Worm (Caenorhabditis elegans) whole organism, midembryonic: ENCODE measurements around the gene col-93.

Experiments
- T22C8.4 ChIP-seq: fragments of 200-800 bp; sonication (Bioruptor generic); IDR thresholded peaks from 2 replicates; pipeline ENCODE4 v1.3.6; 2022; ENCODE audit warnings: missing genetic modification characterization, missing compliant biosample characterization
- cog-1 ChIP-seq: sonication (generic microtip); optimal IDR thresholded peaks from 2 replicates; lab custom pipeline; 2016; ENCODE audit warnings: missing genetic modification characterization, missing compliant biosample characterization
- flt-1 ChIP-seq: fragments of 200-800 bp; sonication (Bioruptor generic); IDR thresholded peaks from 2 replicates; pipeline ENCODE4 v1.3.6; 2022; ENCODE audit warnings: missing genetic modification characterization, missing compliant biosample characterization
- klf-2 ChIP-seq: fragments of 200-800 bp; sonication (Bioruptor generic); conservative IDR thresholded peaks from 2 replicates; pipeline ENCODE4 v1.3.6; 2022; ENCODE audit warnings: missing genetic modification reagents, missing genetic modification characterization, missing compliant biosample characterization
- med-1 ChIP-seq: sonication (generic microtip); optimal IDR thresholded peaks from 2 replicates; lab custom pipeline; 2017; ENCODE audit warnings: missing genetic modification characterization, mild to moderate bottlenecking, missing compliant biosample characterization, antibody characterized with exemption, missing genetic modification reagents; ENCODE audit not compliant: insufficient read depth
- ref-1 ChIP-seq: fragments of 200-800 bp; sonication (Bioruptor generic); conservative IDR thresholded peaks from 2 replicates; pipeline ENCODE4 v1.3.6; 2022; ENCODE audit warnings: missing genetic modification reagents, missing genetic modification characterization, missing compliant biosample characterization
- tab-1 ChIP-seq: fragments of 200-800 bp; sonication (Bioruptor generic); IDR thresholded peaks from 2 replicates; pipeline ENCODE4 v1.3.6; 2022; ENCODE audit warnings: missing genetic modification characterization, missing compliant biosample characterization
- ztf-23 ChIP-seq: fragments of 200-800 bp; sonication (Bioruptor generic); IDR thresholded peaks from 2 replicates; pipeline ENCODE4 v1.3.6; 2022; ENCODE audit warnings: missing genetic modification reagents, missing genetic modification characterization, missing compliant biosample characterization
- ztf-29 ChIP-seq: fragments of 200-800 bp; sonication (Bioruptor generic); IDR thresholded peaks from 2 replicates; pipeline ENCODE4 v1.3.6; 2022; ENCODE audit warnings: missing genetic modification reagents, missing genetic modification characterization, missing compliant biosample characterization

col-93 gene

DNA sequence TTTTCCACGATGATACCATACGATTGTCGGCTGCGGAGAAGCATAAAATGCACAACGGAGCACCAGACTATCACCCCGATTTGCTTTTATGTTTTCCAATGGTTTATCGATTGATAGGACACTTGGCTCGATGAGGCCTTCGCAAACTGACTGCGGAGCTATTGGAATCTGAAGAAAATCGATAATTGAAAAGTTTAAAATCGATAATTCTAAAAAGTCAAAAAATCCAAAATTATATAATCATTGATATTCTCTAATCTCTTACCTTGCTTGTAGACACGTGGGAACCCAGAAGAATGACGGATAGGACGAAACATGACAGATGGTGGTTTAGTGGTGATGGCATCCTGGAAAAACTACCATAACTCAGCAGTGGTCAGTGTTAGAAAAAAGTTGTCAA lies 32.2 kb downstream of the col-93 start, which contains the start of gene zig-5:
TSS of gene zig-5 (minus strand) at position 349 of the 400 bp plus-strand sequence.
- TF ChIP-seq med-1 = no peak
- TF ChIP-seq flt-1 (GFP tag; lab: Robert Waterston, UW) = no peak
- TF ChIP-seq klf-2 (GFP tag; lab: Robert Waterston, UW) = no peak
- no peak for TF ChIP-seq ref-1 (GFP tag; lab: Robert Waterston, UW)
- TF ChIP-seq T22C8.4 (GFP tag; lab: Robert Waterston, UW) = no peak; the same call in 1 of the 2 replicates
- TF ChIP-seq cog-1 (tag; lab: Kevin White, UChicago) = no peak
- TF ChIP-seq tab-1 (GFP tag; lab: Robert Waterston, UW) = no peak
- TF ChIP-seq ztf-29 (GFP tag; lab: Robert Waterston, UW) = no peak
- no peak for TF ChIP-seq ztf-23 (GFP tag; lab: Robert Waterston, UW)

ce11 chrIII:10951713-10952112 lies 33.7 kb downstream of the col-93 start:
- no peak for TF ChIP-seq klf-2 (GFP tag; lab: Robert Waterston, UW)
- TF ChIP-seq cog-1 (tag; lab: Kevin White, UChicago) = no peak
- TF ChIP-seq tab-1 (GFP tag; lab: Robert Waterston, UW) = no peak

DNA sequence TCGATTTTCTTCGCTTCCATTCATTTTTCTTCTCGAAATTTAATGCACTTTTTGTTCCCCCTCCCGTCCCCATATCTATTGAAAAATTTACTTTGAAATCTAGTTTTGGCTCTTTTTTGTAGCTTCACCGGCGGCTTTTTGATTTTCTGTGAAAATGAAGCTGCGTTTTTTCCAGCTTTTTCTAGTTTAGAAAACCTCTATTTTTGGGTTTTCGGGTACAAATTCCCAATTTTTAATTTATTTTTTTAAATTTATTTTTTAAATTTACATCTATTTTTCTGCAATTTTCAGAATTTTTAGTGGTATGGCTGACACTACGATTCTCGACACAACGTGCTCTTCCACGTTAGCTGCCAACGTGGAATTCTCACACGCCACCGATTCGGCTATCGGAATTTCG lies 38.3 kb downstream of the col-93 start, which contains the start of gene strd-1:
TSS of gene strd-1 (plus strand) at position 301 of the 400 bp plus-strand sequence.
- TF ChIP-seq ref-1 (GFP tag; lab: Robert Waterston, UW) (no peak), tab-1 (GFP tag; lab: Robert Waterston, UW) (no peak), cog-1 (tag; lab: Kevin White, UChicago) (no peak), ztf-23 (GFP tag; lab: Robert Waterston, UW) (no peak), flt-1 (GFP tag; lab: Robert Waterston, UW) (no peak), klf-2 (GFP tag; lab: Robert Waterston, UW) (no peak), T22C8.4 (GFP tag; lab: Robert Waterston, UW) (no peak), ztf-29 (GFP tag; lab: Robert Waterston, UW) (no peak), med-1 (no peak)

ce11 chrIII:10945537-10945936 lies 39.9 kb downstream of the col-93 start:
- TF ChIP-seq ztf-29 (GFP tag; lab: Robert Waterston, UW) (no peak), flt-1 (GFP tag; lab: Robert Waterston, UW) (no peak), klf-2 (GFP tag; lab: Robert Waterston, UW) (no peak), ref-1 (GFP tag; lab: Robert Waterston, UW) (no peak), med-1 (no peak), T22C8.4 (GFP tag; lab: Robert Waterston, UW) (no peak), cog-1 (tag; lab: Kevin White, UChicago) (no peak), ztf-23 (GFP tag; lab: Robert Waterston, UW) (no peak), tab-1 (GFP tag; lab: Robert Waterston, UW) (no peak)

ce11 chrIII:10942905-10943304 lies 42.5 kb downstream of the col-93 start:
- TF ChIP-seq ref-1 (GFP tag; lab: Robert Waterston, UW) (no peak), klf-2 (GFP tag; lab: Robert Waterston, UW) (no peak), cog-1 (tag; lab: Kevin White, UChicago) (no peak), flt-1 (GFP tag; lab: Robert Waterston, UW) (no peak), med-1 (no peak), ztf-29 (GFP tag; lab: Robert Waterston, UW) (no peak), T22C8.4 (GFP tag; lab: Robert Waterston, UW) (no peak), tab-1 (GFP tag; lab: Robert Waterston, UW) (no peak), ztf-23 (GFP tag; lab: Robert Waterston, UW) (no peak)

DNA sequence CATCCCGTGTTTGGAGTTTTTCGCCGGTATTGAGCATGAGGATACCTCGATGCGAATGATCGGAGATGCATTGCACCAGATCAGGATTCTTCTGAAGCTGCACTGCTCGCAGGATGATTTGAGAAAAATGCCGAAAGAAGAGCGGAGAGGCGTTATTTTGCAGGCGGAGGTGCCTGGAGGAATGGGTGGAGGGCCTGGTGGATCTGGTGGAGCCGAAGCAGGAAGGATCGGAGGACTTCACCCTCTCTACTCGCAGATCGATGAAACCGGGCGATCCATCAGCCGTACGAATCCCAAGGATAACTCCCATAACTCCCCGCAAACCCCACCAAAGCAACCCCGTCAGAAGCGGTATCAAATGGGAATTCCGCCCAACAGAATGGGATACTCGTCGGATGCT lies 46.2 kb downstream of the col-93 start:
- TF ChIP-seq ref-1 (GFP tag; lab: Robert Waterston, UW) (no peak), med-1 (no peak), flt-1 (GFP tag; lab: Robert Waterston, UW) (no peak), ztf-29 (GFP tag; lab: Robert Waterston, UW) (no peak), ztf-23 (GFP tag; lab: Robert Waterston, UW) (no peak), tab-1 (GFP tag; lab: Robert Waterston, UW) (no peak), T22C8.4 (GFP tag; lab: Robert Waterston, UW) (no peak)

DNA sequence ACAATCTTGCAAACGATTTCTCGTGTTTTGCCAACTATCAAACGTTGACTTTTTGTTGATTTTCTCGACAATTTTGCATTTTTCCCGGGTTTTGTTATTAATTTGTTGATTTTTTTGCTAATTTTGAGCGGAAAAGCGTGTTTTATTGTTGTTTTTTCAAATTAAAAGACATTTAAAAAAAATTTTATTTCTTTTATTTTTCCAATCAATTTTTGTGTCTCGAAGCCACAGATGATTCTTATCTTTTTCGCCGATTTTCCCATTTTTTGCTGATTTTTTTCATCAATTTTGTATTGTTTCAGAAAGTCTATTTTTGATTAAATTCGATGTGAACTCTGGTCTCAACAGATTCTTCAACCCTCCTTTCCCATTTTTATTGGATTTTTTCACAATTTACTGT lies 49.5 kb downstream of the col-93 start, which contains the start of gene rle-1:
TSS of gene rle-1 (plus strand) at position 301 of the 400 bp plus-strand sequence.
- TF ChIP-seq ref-1 (GFP tag; lab: Robert Waterston, UW) (no peak), klf-2 (GFP tag; lab: Robert Waterston, UW) (no peak), ztf-23 (GFP tag; lab: Robert Waterston, UW) (no peak), med-1 (no peak)
